Worm (Caenorhabditis elegans) whole organism, midembryonic: ENCODE results near the gene F55B11.3.

Experiments
- flt-1 ChIP-seq: fragments of 200-800 bp; sonication (Bioruptor generic); IDR thresholded peaks from 2 replicates; pipeline ENCODE4 v1.3.6; 2022; ENCODE audit warnings: missing genetic modification characterization, missing compliant biosample characterization
- klf-2 ChIP-seq: fragments of 200-800 bp; sonication (Bioruptor generic); conservative IDR thresholded peaks from 2 replicates; pipeline ENCODE4 v1.3.6; 2022; ENCODE audit warnings: missing genetic modification reagents, missing genetic modification characterization, missing compliant biosample characterization
- med-1 ChIP-seq: sonication (generic microtip); optimal IDR thresholded peaks from 2 replicates; lab custom pipeline; 2017; ENCODE audit warnings: missing genetic modification characterization, mild to moderate bottlenecking, missing compliant biosample characterization, antibody characterized with exemption, missing genetic modification reagents; ENCODE audit not compliant: insufficient read depth
- tab-1 ChIP-seq: fragments of 200-800 bp; sonication (Bioruptor generic); IDR thresholded peaks from 2 replicates; pipeline ENCODE4 v1.3.6; 2022; ENCODE audit warnings: missing genetic modification characterization, missing compliant biosample characterization
- ztf-23 ChIP-seq: fragments of 200-800 bp; sonication (Bioruptor generic); IDR thresholded peaks from 2 replicates; pipeline ENCODE4 v1.3.6; 2022; ENCODE audit warnings: missing genetic modification reagents, missing genetic modification characterization, missing compliant biosample characterization

DNA sequence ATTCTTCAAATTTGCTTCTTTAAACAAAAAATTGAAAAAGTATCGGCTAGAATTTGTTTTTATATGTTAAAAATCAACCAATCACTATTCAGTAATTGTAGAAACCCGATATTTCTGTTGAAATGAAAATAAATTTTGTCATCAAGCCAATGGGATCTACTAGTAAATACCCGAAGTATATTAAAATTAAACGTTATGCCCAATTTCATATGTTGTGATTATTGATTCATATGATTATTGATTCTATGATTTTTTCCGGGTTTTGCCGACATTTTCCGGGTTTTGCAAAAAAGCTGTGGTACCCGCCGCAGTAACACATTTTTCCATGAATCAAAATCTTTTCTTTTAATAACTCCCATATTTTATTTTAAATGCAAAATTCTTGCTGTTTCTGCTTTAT lies 29.0 kb upstream of the F55B11.3 start:
- TF ChIP-seq flt-1 (GFP tag; lab: Robert Waterston, UW) (no peak), med-1 (GFP tag; lab: Kevin White, UChicago) (no peak), ztf-23 (GFP tag; lab: Robert Waterston, UW) (no peak), klf-2 (GFP tag; lab: Robert Waterston, UW) (no peak), tab-1 (GFP tag; lab: Robert Waterston, UW) (no peak)
